Worm (Caenorhabditis elegans): ENCODE results near the gene F58H1.7.

DNA sequence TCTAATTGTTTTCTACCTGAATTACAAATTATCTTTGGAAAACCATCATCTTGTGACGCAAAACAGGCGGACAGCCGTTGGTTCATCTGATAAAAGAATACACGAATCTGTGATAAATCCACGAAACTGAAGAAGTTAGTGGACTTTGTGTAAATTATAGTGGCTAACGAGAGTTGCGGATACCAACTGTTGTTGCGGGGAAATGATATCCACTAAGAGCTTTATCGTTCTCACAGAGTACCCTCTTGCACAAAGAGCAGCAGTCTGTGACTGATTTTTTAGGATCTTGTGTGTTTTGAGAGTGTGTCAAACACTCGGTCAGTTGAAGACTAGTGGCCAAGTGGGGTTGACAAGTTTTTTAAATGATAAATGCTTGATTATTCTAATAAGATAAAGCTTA is 45.0 kb downstream of the F58H1.7 start:
- no peak for TF ChIP-seq ama-1 (optimal IDR thresholded peaks at IDR 0.05)
- TF ChIP-seq ceh-13 (GFP tag; optimal IDR thresholded peaks at IDR 0.05): no peak
- TF ChIP-seq tbx-11 (GFP tag; IDR thresholded peaks at IDR 0.05): no peak
- TF ChIP-seq pes-1 (GFP tag; IDR thresholded peaks at IDR 0.05): no peak
- no peak for TF ChIP-seq scrt-1 (GFP tag; IDR thresholded peaks at IDR 0.05)
- TF ChIP-seq hnd-1 (tag; optimal IDR thresholded peaks at IDR 0.05): no peak
- no peak for TF ChIP-seq hmg-4 (GFP tag; optimal IDR thresholded peaks at IDR 0.05)
- no peak for TF ChIP-seq aly-1 (tag; optimal IDR thresholded peaks at IDR 0.05)
- TF ChIP-seq ets-7 (tag; optimal IDR thresholded peaks at IDR 0.05): no peak
- no peak for TF ChIP-seq B0310.2 (tag; optimal IDR thresholded peaks at IDR 0.05)
